Fruit fly (Drosophila melanogaster) whole organism, embryonic: ENCODE results near the gene crm.

Source experiments
- Atf-2 ChIP-seq: fragments of 200-800 bp; sonication (Bioruptor generic); optimal IDR thresholded peaks from 2 replicates; lab custom pipeline; 2016; ENCODE audit warnings: missing biosample characterization, missing genetic modification characterization
- CG1024 ChIP-seq: fragments of 200-800 bp; sonication (Bioruptor generic); IDR thresholded peaks from 2 replicates; pipeline ENCODE4 v1.3.6; 2022; ENCODE audit warnings: missing biosample characterization, missing genetic modification characterization
- CG10267 ChIP-seq: fragments of 200-800 bp; sonication (Bioruptor generic); optimal IDR thresholded peaks from 2 replicates; lab custom pipeline; 2018; ENCODE audit warnings: missing biosample characterization, mild to moderate bottlenecking, missing genetic modification characterization, moderate library complexity
- CG10431 ChIP-seq: fragments of 200-800 bp; sonication (Bioruptor generic); optimal IDR thresholded peaks from 3 replicates; lab custom pipeline; 2018; ENCODE audit warnings: missing biosample characterization, mild to moderate bottlenecking, missing genetic modification characterization
- CG11398 ChIP-seq: fragments of 200-800 bp; sonication (Bioruptor generic); optimal IDR thresholded peaks from 2 replicates; lab custom pipeline; 2016; ENCODE audit warnings: missing biosample characterization, missing genetic modification characterization
- CG13123 ChIP-seq: fragments of 200-800 bp; sonication (Bioruptor generic); optimal IDR thresholded peaks from 2 replicates; lab custom pipeline; 2016; ENCODE audit warnings: missing biosample characterization, missing genetic modification characterization
- CG14441 ChIP-seq: fragments of 200-800 bp; sonication (Bioruptor generic); IDR thresholded peaks from 2 replicates; pipeline ENCODE4 v1.3.6; 2022; ENCODE audit warnings: missing biosample characterization, missing genetic modification characterization
- CG14667 ChIP-seq: fragments of 200-800 bp; sonication (Bioruptor generic); IDR thresholded peaks from 2 replicates; pipeline ENCODE4 v1.3.6; 2022; ENCODE audit warnings: missing biosample characterization, missing genetic modification characterization
- CG15479 ChIP-seq: fragments of 200-800 bp; sonication (Bioruptor generic); optimal IDR thresholded peaks from 3 replicates; lab custom pipeline; 2019; ENCODE audit warnings: missing biosample characterization, mild to moderate bottlenecking, missing genetic modification characterization, moderate library complexity
- CG15514 ChIP-seq: fragments of 200-800 bp; sonication (Bioruptor generic); optimal IDR thresholded peaks from 3 replicates; lab custom pipeline; 2017; ENCODE audit warnings: missing biosample characterization, missing genetic modification characterization, mild to moderate bottlenecking, moderate library complexity, missing genetic modification reagents
- CG17829 ChIP-seq: fragments of 200-800 bp; optimal IDR thresholded peaks from 2 replicates; lab custom pipeline; 2019; ENCODE audit warnings: missing biosample characterization, mild to moderate bottlenecking, missing genetic modification characterization, moderate library complexity
- CG2120 ChIP-seq: fragments of 200-800 bp; sonication (Bioruptor generic); optimal IDR thresholded peaks from 3 replicates; lab custom pipeline; 2016; ENCODE audit warnings: missing biosample characterization, missing genetic modification characterization
- CG3281 ChIP-seq: fragments of 200-800 bp; sonication (Bioruptor generic); optimal IDR thresholded peaks from 3 replicates; lab custom pipeline; 2017; ENCODE audit warnings: missing biosample characterization, mild to moderate bottlenecking, missing genetic modification characterization
- CG33213 ChIP-seq: fragments of 200-800 bp; sonication (Bioruptor generic); optimal IDR thresholded peaks from 3 replicates; lab custom pipeline; 2016; ENCODE audit warnings: missing biosample characterization, missing genetic modification characterization
- CG34224 ChIP-seq: fragments of 200-800 bp; sonication (Bioruptor generic); IDR thresholded peaks from 3 replicates; pipeline ENCODE4 v1.3.6; 2022; ENCODE audit warnings: missing biosample characterization, missing genetic modification characterization; ENCODE audit not compliant: partially characterized antibody
- CG42726 ChIP-seq: fragments of 200-800 bp; sonication (Bioruptor generic); IDR thresholded peaks from 2 replicates; pipeline ENCODE4 v1.3.6; 2022; ENCODE audit warnings: missing biosample characterization, missing genetic modification characterization; ENCODE audit not compliant: partially characterized antibody
- CG4730 ChIP-seq: fragments of 200-800 bp; sonication (Bioruptor generic); IDR thresholded peaks from 2 replicates; pipeline ENCODE4 v1.3.6; 2022; ENCODE audit warnings: missing biosample characterization, missing genetic modification characterization
- CG9817 ChIP-seq: fragments of 200-800 bp; sonication (Bioruptor generic); optimal IDR thresholded peaks from 2 replicates; lab custom pipeline; 2018; ENCODE audit warnings: missing biosample characterization, mild to moderate bottlenecking, missing genetic modification characterization, moderate library complexity
- CG9932 ChIP-seq: fragments of 200-800 bp; sonication (Bioruptor generic); IDR thresholded peaks from 2 replicates; pipeline ENCODE4 v1.3.6; 2022; ENCODE audit warnings: missing biosample characterization, missing genetic modification characterization
- Doc2 ChIP-seq: fragments of 200-800 bp; sonication (Bioruptor generic); IDR thresholded peaks from 2 replicates; pipeline ENCODE4 v1.3.6; 2022; ENCODE audit warnings: missing biosample characterization, missing genetic modification characterization
- Doc3 ChIP-seq: fragments of 200-800 bp; sonication (Bioruptor generic); IDR thresholded peaks from 3 replicates; pipeline ENCODE4 v1.3.6; 2022; ENCODE audit warnings: missing biosample characterization, missing genetic modification characterization; ENCODE audit not compliant: partially characterized antibody
- Dp ChIP-seq: fragments of 200-800 bp; sonication (Bioruptor generic); optimal IDR thresholded peaks from 2 replicates; lab custom pipeline; 2018; ENCODE audit warnings: missing biosample characterization, mild to moderate bottlenecking, missing genetic modification characterization, moderate library complexity
- Ets65A ChIP-seq: fragments of 200-800 bp; sonication (Bioruptor generic); peaks from one replicate; lab custom pipeline; 2016; ENCODE audit warnings: missing biosample characterization, missing genetic modification characterization
- Gsc ChIP-seq: fragments of 200-800 bp; sonication (Bioruptor generic); IDR thresholded peaks from 2 replicates; pipeline ENCODE4 v1.3.6; 2022; ENCODE audit warnings: missing biosample characterization, missing genetic modification characterization
- HLH54F ChIP-seq: fragments of 200-800 bp; sonication (Bioruptor generic); optimal IDR thresholded peaks from 3 replicates; lab custom pipeline; 2016; ENCODE audit warnings: missing biosample characterization, missing genetic modification characterization
- Myb ChIP-seq: fragments of 200-800 bp; sonication (Bioruptor generic); optimal IDR thresholded peaks from 2 replicates; lab custom pipeline; 2016; ENCODE audit warnings: missing biosample characterization, missing genetic modification characterization
- Nf-YC ChIP-seq: fragments of 200-800 bp; optimal IDR thresholded peaks from 3 replicates; lab custom pipeline; 2019; ENCODE audit warnings: missing biosample characterization, mild to moderate bottlenecking, missing genetic modification characterization, moderate library complexity
- Pdp1 ChIP-seq, 2 experiments: fragments of 200-800 bp; sonication (Bioruptor generic); optimal IDR thresholded peaks; 3 replicates each; lab custom pipeline; 2016; ENCODE audit warnings: missing biosample characterization in 2 of 2, missing genetic modification characterization in 2 of 2, mild to moderate bottlenecking in 1 of 2, moderate library complexity in 1 of 2
- Sin3A ChIP-seq: fragments of >200 bp; optimal IDR thresholded peaks from 2 replicates; lab custom pipeline; 2018
- ab ChIP-seq: fragments of 200-800 bp; sonication (Bioruptor generic); optimal IDR thresholded peaks from 2 replicates; lab custom pipeline; 2016; ENCODE audit warnings: missing biosample characterization, missing genetic modification characterization
- abd-A ChIP-seq: fragments of 200-800 bp; sonication (Bioruptor generic); optimal IDR thresholded peaks from 3 replicates; lab custom pipeline; 2019; ENCODE audit warnings: missing biosample characterization, mild to moderate bottlenecking, missing genetic modification characterization, moderate library complexity
- amos ChIP-seq: fragments of 200-800 bp; sonication (Bioruptor generic); IDR thresholded peaks from 2 replicates; pipeline ENCODE4 v1.3.6; 2022; ENCODE audit warnings: missing biosample characterization, missing genetic modification characterization; ENCODE audit not compliant: partially characterized antibody
- az2 ChIP-seq: fragments of 200-800 bp; sonication (Bioruptor generic); optimal IDR thresholded peaks from 3 replicates; lab custom pipeline; 2016; ENCODE audit warnings: missing biosample characterization, missing genetic modification characterization
- caup ChIP-seq: fragments of 200-800 bp; sonication (Bioruptor generic); optimal IDR thresholded peaks from 3 replicates; lab custom pipeline; 2017; ENCODE audit warnings: missing biosample characterization, mild to moderate bottlenecking, missing genetic modification characterization, moderate library complexity; ENCODE audit not compliant: severe bottlenecking
- cg ChIP-seq: fragments of 200-800 bp; sonication (Bioruptor generic); optimal IDR thresholded peaks from 3 replicates; lab custom pipeline; 2019; ENCODE audit warnings: missing biosample characterization, mild to moderate bottlenecking, missing genetic modification characterization, moderate library complexity
- dan ChIP-seq: fragments of 200-800 bp; sonication (Bioruptor generic); IDR thresholded peaks from 2 replicates; pipeline ENCODE4 v1.3.6; 2022; ENCODE audit warnings: missing biosample characterization, missing genetic modification characterization
- danr ChIP-seq: fragments of 200-800 bp; sonication (Bioruptor generic); IDR thresholded peaks from 2 replicates; pipeline ENCODE4 v1.3.6; 2022; ENCODE audit warnings: missing biosample characterization, missing genetic modification characterization
- grn ChIP-seq: fragments of 200-800 bp; sonication (Bioruptor generic); optimal IDR thresholded peaks from 3 replicates; lab custom pipeline; 2017; ENCODE audit warnings: missing biosample characterization, missing genetic modification characterization
- jumu ChIP-seq: fragments of 200-800 bp; sonication (Bioruptor generic); optimal IDR thresholded peaks from 3 replicates; lab custom pipeline; 2016; ENCODE audit warnings: missing biosample characterization, missing genetic modification characterization
- lbe ChIP-seq: fragments of 200-800 bp; sonication (Bioruptor generic); optimal IDR thresholded peaks from 2 replicates; lab custom pipeline; 2016; ENCODE audit warnings: missing biosample characterization, mild to moderate bottlenecking, missing genetic modification characterization
- odd ChIP-seq: fragments of 200-800 bp; sonication (Bioruptor generic); optimal IDR thresholded peaks from 2 replicates; lab custom pipeline; 2017; ENCODE audit warnings: missing biosample characterization, mild to moderate bottlenecking, missing genetic modification characterization
- pho ChIP-seq: fragments of 200-800 bp; sonication (Bioruptor generic); optimal IDR thresholded peaks from 2 replicates; lab custom pipeline; 2016; ENCODE audit warnings: missing biosample characterization, missing genetic modification characterization
- pita ChIP-seq: fragments of 200-800 bp; sonication (Bioruptor generic); optimal IDR thresholded peaks from 2 replicates; lab custom pipeline; 2017; ENCODE audit warnings: missing biosample characterization, mild to moderate bottlenecking, missing genetic modification characterization
- stwl ChIP-seq: fragments of 200-800 bp; sonication (Bioruptor generic); optimal IDR thresholded peaks from 3 replicates; lab custom pipeline; 2018; ENCODE audit warnings: missing biosample characterization, mild to moderate bottlenecking, missing genetic modification characterization, moderate library complexity
- tgo ChIP-seq: fragments of 200-800 bp; sonication (Bioruptor generic); IDR thresholded peaks from 3 replicates; pipeline ENCODE4 v1.3.6; 2022; ENCODE audit warnings: missing biosample characterization, missing genetic modification characterization
- tna ChIP-seq: fragments of 200-800 bp; sonication (Bioruptor generic); IDR thresholded peaks from 2 replicates; pipeline ENCODE4 v1.3.6; 2022; ENCODE audit warnings: missing biosample characterization, missing genetic modification characterization; ENCODE audit not compliant: partially characterized antibody
- usp ChIP-seq: fragments of >200 bp; optimal IDR thresholded peaks from 2 replicates; lab custom pipeline; 2017; ENCODE audit warnings: missing biosample characterization, missing genetic modification characterization
- vfl ChIP-seq: fragments of 200-800 bp; sonication (Bioruptor generic); optimal IDR thresholded peaks from 2 replicates; lab custom pipeline; 2016; ENCODE audit warnings: missing biosample characterization, missing genetic modification characterization
- vnd ChIP-seq: fragments of 200-800 bp; sonication (Bioruptor generic); IDR thresholded peaks from 3 replicates; pipeline ENCODE4 v1.3.6; 2022; ENCODE audit warnings: missing biosample characterization, missing genetic modification characterization; ENCODE audit not compliant: partially characterized antibody
- vvl ChIP-seq: fragments of 200-800 bp; sonication (Bioruptor generic); IDR thresholded peaks from 2 replicates; pipeline ENCODE4 v1.3.6; 2022; ENCODE audit warnings: missing biosample characterization, missing genetic modification characterization
- wdn ChIP-seq: fragments of 200-800 bp; sonication (Bioruptor generic); IDR thresholded peaks from 2 replicates; pipeline ENCODE4 v1.3.6; 2022; ENCODE audit warnings: missing biosample characterization, missing genetic modification characterization
- yki ChIP-seq: fragments of >200 bp; optimal IDR thresholded peaks from 3 replicates; lab custom pipeline; 2018

Gene crm

DNA sequence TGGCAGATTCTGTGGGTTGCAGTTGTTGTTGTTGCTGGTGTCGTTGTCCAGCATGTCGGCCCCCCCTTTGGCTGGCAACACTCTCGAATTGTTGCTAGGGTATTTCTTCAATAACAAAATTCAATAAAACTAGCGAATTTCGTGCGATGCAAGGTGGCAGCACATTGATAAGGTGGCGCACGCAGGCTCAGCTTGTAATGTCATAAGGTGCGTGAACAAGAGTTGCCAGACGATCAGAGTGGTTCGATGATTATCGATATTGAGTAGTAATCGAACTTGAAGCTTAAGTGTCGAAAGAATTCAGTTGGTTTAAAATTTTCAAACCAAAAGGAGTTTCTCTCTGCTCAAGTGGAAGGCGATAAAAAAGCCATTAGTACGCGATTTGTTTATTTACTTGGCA, 18.5 kb downstream of the crm start, which contains the start of gene CG2701 (continued):
- peak; percentile 11 for TF ChIP-seq HLH54F (GFP tag; lab: Kevin White, UChicago)
- TF ChIP-seq CG13123 (GFP tag; lab: Kevin White, UChicago), result no peak
- TF ChIP-seq Sin3A (lab: Kevin White, UChicago), result peak; percentile 30
- peak; percentile 9 for TF ChIP-seq CG10267 (tag; lab: Kevin White, UChicago)
- no peak for TF ChIP-seq grn (GFP tag; lab: Kevin White, UChicago)
- no peak for TF ChIP-seq lbe (GFP tag; lab: Kevin White, UChicago)
- TF ChIP-seq abd-A (tag; lab: Kevin White, UChicago), result no peak
- TF ChIP-seq wdn (GFP tag; lab: Robert Waterston, UW), result no peak
- TF ChIP-seq pho, result peak; percentile 4
- no peak for TF ChIP-seq ab
- TF ChIP-seq Atf-2 (GFP tag; lab: Kevin White, UChicago), result no peak
- TF ChIP-seq CG10431, result no peak
- TF ChIP-seq Dp, result peak; percentile 69
- TF ChIP-seq vfl (GFP tag; lab: Kevin White, UChicago), result no peak
- TF ChIP-seq CG9817, result no peak
- peak; percentile 77 for TF ChIP-seq amos (GFP tag; lab: Robert Waterston, UW)
- peak; percentile 65; the same call in 1 of the 2 replicates for TF ChIP-seq tna (GFP tag; lab: Robert Waterston, UW)
- no peak for TF ChIP-seq odd (GFP tag; lab: Kevin White, UChicago)
- TF ChIP-seq tgo (GFP tag; lab: Robert Waterston, UW), result no peak
- TF ChIP-seq CG42726 (GFP tag; lab: Robert Waterston, UW), result peak; percentile 69
- no peak for TF ChIP-seq CG4730
- no peak for TF ChIP-seq pita (GFP tag; lab: Kevin White, UChicago)
- peak; percentile 58; the same call in 1 of the 2 replicates for TF ChIP-seq CG9932 (GFP tag; lab: Robert Waterston, UW)
- TF ChIP-seq stwl (tag; lab: Kevin White, UChicago), result peak; percentile 80
- no peak for TF ChIP-seq cg (GFP tag; lab: Kevin White, UChicago)
- no peak for TF ChIP-seq Doc2
- no peak for TF ChIP-seq CG15479 (GFP tag; lab: Kevin White, UChicago)
- TF ChIP-seq az2 (GFP tag; lab: Kevin White, UChicago), result no peak
- no peak for TF ChIP-seq CG11398 (GFP tag; lab: Kevin White, UChicago)
- TF ChIP-seq caup (GFP tag; lab: Kevin White, UChicago), result no peak
- TF ChIP-seq CG33213 (GFP tag; lab: Kevin White, UChicago), result no peak
- peak; percentile 88 for TF ChIP-seq Ets65A (GFP tag; lab: Kevin White, UChicago)
- no peak for TF ChIP-seq vvl (GFP tag; lab: Robert Waterston, UW)
- TF ChIP-seq Nf-YC (tag; lab: Kevin White, UChicago), result no peak
- no peak for TF ChIP-seq CG14667 (GFP tag; lab: Robert Waterston, UW)
- TF ChIP-seq CG1024 (GFP tag; lab: Robert Waterston, UW), result no peak
- no peak for TF ChIP-seq usp
- no peak for TF ChIP-seq yki (lab: Kevin White, UChicago)
- peak; percentile 54; the same call in 2 of the 3 replicates for TF ChIP-seq vnd (GFP tag; lab: Robert Waterston, UW)
- peak; percentile 43 for TF ChIP-seq CG2120 (GFP tag; lab: Kevin White, UChicago)
- TF ChIP-seq CG14441 (GFP tag; lab: Robert Waterston, UW), result no peak
- TF ChIP-seq CG17829 (tag; lab: Kevin White, UChicago), result peak; percentile 7
- TF ChIP-seq CG34224 (GFP tag; lab: Robert Waterston, UW), result peak; percentile 75
- no peak for TF ChIP-seq CG3281 (GFP tag; lab: Kevin White, UChicago)
- peak; percentile 96 for TF ChIP-seq CG15514 (GFP tag; lab: Kevin White, UChicago)
- peak in 1 of 2 experiments; percentile 76 for TF ChIP-seq Pdp1 (GFP tag; optimal IDR thresholded peaks at IDR 0.05; lab: Kevin White, UChicago)
- TF ChIP-seq Doc3 (GFP tag; lab: Robert Waterston, UW), result peak; percentile 31; the same call in 1 of the 3 replicates
- no peak for TF ChIP-seq danr
- TF ChIP-seq Gsc (GFP tag; lab: Robert Waterston, UW), result no peak
- TF ChIP-seq dan (GFP tag; lab: Robert Waterston, UW), result no peak
- TF ChIP-seq Myb (GFP tag; lab: Kevin White, UChicago), result peak; percentile 94
- TF ChIP-seq jumu (GFP tag; lab: Kevin White, UChicago), result peak; percentile 25
